Fruit fly (Drosophila melanogaster) whole organism, embryonic: ENCODE results near the gene CG42751.

Experiments used
- Aef1 ChIP-seq: fragments of 200-800 bp; sonication (Bioruptor generic); IDR thresholded peaks from 3 replicates; pipeline ENCODE4 v1.3.6; 2022; ENCODE audit warnings: missing biosample characterization, missing genetic modification characterization
- CG16813 ChIP-seq: fragments of 200-800 bp; sonication (Bioruptor generic); IDR thresholded peaks from 3 replicates; pipeline ENCODE4 v1.3.6; 2022; ENCODE audit warnings: missing biosample characterization, missing genetic modification characterization; ENCODE audit not compliant: partially characterized antibody
- CG2120 ChIP-seq: fragments of 200-800 bp; sonication (Bioruptor generic); optimal IDR thresholded peaks from 3 replicates; lab custom pipeline; 2016; ENCODE audit warnings: missing biosample characterization, missing genetic modification characterization
- CG4820 ChIP-seq: fragments of 200-800 bp; sonication (Bioruptor generic); optimal IDR thresholded peaks from 3 replicates; lab custom pipeline; 2016; ENCODE audit warnings: missing biosample characterization, missing genetic modification characterization
- CG7357 ChIP-seq: fragments of 200-800 bp; sonication (Bioruptor generic); IDR thresholded peaks from 3 replicates; pipeline ENCODE4 v1.3.6; 2022; ENCODE audit warnings: missing biosample characterization, missing genetic modification characterization
- Lhr ChIP-seq: fragments of 200-800 bp; sonication (Bioruptor generic); optimal IDR thresholded peaks from 3 replicates; lab custom pipeline; 2017; ENCODE audit warnings: mild to moderate bottlenecking, missing biosample characterization, missing genetic modification reagents, missing genetic modification characterization
- NC2α ChIP-seq: fragments of 200-800 bp; sonication (Bioruptor generic); optimal IDR thresholded peaks from 2 replicates; lab custom pipeline; 2016; ENCODE audit warnings: missing biosample characterization, missing genetic modification characterization
- gt ChIP-seq: fragments of 200-800 bp; sonication (Bioruptor generic); IDR thresholded peaks from 2 replicates; pipeline ENCODE4 v1.3.6; 2022; ENCODE audit warnings: missing biosample characterization, missing genetic modification characterization
- hth ChIP-seq: fragments of >200 bp; optimal IDR thresholded peaks from 2 replicates; lab custom pipeline; 2017; ENCODE audit warnings: inconsistent platforms
- sd ChIP-seq: fragments of 200-800 bp; sonication (Bioruptor generic); optimal IDR thresholded peaks from 3 replicates; lab custom pipeline; 2018; ENCODE audit warnings: missing biosample characterization, mild to moderate bottlenecking, missing genetic modification characterization, moderate library complexity
- sob ChIP-seq: fragments of 200-800 bp; sonication (Bioruptor generic); IDR thresholded peaks from 2 replicates; pipeline ENCODE4 v1.3.6; 2022; ENCODE audit warnings: missing biosample characterization, missing genetic modification characterization
- usp ChIP-seq: fragments of >200 bp; optimal IDR thresholded peaks from 2 replicates; lab custom pipeline; 2017; ENCODE audit warnings: missing biosample characterization, missing genetic modification characterization

DNA sequence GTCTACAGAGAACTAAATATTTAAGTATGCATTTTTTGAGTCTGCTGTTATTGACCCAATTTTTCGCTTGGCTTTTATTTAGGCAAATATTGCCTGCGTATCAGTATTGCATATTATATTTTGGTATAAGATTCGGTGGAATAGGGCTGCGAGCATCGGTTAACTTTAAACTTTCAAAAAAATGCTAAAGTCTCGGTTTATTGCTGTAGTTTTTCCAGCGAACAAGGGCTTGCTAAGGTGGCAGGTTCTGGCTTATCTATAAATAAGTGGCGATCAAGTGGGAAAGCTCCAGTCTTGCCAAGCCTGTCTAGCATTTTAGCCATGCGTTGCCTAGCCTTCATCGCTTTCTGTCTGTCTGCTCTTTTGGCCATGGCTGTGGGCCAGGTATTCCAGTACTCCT is 12.8 kb upstream of the CG42751 start, which contains the start of gene CG31704:
- no peak for TF ChIP-seq usp (GFP tag; lab: Kevin White, UChicago)
- no peak for TF ChIP-seq sd (tag; lab: Kevin White, UChicago)
- no peak for TF ChIP-seq NC2α (GFP tag; lab: Kevin White, UChicago)
- no peak for TF ChIP-seq gt (GFP tag; lab: Robert Waterston, UW)
- TF ChIP-seq hth: no peak
- no peak for TF ChIP-seq CG16813
- no peak for TF ChIP-seq CG7357 (GFP tag; lab: Robert Waterston, UW)
- TF ChIP-seq CG2120: no peak
- TF ChIP-seq sob (GFP tag; lab: Robert Waterston, UW): no peak
- TF ChIP-seq CG4820 (GFP tag; lab: Kevin White, UChicago): no peak
- TF ChIP-seq Aef1 (GFP tag; lab: Robert Waterston, UW): no peak
- no peak for TF ChIP-seq Lhr (GFP tag; lab: Kevin White, UChicago)
